Worm (Caenorhabditis elegans): Measurements from ENCODE around the gene K05F1.10.

The K05F1.10 gene

DNA sequence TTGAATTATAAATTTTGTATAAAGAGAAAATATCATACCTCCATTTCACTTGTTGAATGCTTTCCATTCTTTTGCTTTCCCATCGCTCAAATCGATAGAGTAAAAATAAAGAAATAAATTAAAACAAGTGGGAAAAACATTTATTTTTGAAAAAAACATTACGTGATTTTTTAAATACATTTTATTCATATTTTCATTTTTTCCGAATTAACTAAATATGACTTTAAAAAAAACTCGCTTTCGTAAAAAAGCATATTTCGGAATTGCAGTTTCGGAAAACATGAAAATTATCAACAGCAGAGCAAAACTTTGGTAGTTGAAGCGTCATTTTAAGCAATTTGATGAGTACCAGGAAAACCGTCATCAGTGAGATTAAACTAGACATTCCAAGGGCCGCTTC is 5.7 kb downstream of the K05F1.10 start, which contains the start of gene K05F1.8:
K05F1.8 (minus strand) TSS at position 101 of the 400 bp plus-strand sequence.
- no peak for TF ChIP-seq nhr-76 (tag; optimal IDR thresholded peaks at IDR 0.05)
- no peak for TF ChIP-seq hlh-1 (tag; optimal IDR thresholded peaks at IDR 0.05)
- no peak for TF ChIP-seq lin-13 (tag; optimal IDR thresholded peaks at IDR 0.05)
- no peak for TF ChIP-seq flh-1 (GFP tag; optimal IDR thresholded peaks at IDR 0.05)
- no peak for TF ChIP-seq sptf-1 (tag; optimal IDR thresholded peaks at IDR 0.05)
- no peak for TF ChIP-seq blmp-1 (tag; optimal IDR thresholded peaks at IDR 0.05)
- TF ChIP-seq drap-1 (GFP tag; optimal IDR thresholded peaks at IDR 0.05) = no peak
- TF ChIP-seq pha-4 (tag; optimal IDR thresholded peaks at IDR 0.05) = no peak
- TF ChIP-seq ceh-39 (tag; optimal IDR thresholded peaks at IDR 0.05) = no peak
- no peak for TF ChIP-seq mls-2 (tag; optimal IDR thresholded peaks at IDR 0.05)
- TF ChIP-seq mab-5 (tag; optimal IDR thresholded peaks at IDR 0.05) = no peak
- no peak for TF ChIP-seq elt-1 (tag; optimal IDR thresholded peaks at IDR 0.05; ENCODE audit: borderline replicate concordance, insufficient read depth)
- no peak for TF ChIP-seq zip-8 (tag; optimal IDR thresholded peaks at IDR 0.05)

ce11 chrII:5797348-5797977 is 7.8 kb downstream of the K05F1.10 start, which contains the start of the genes msp-63 and msp-142:
msp-63 (minus strand) TSS chrII:5797448.
msp-142 (plus strand) TSS chrII:5797927.
- TF ChIP-seq lin-13 (tag; optimal IDR thresholded peaks at IDR 0.05) = no peak
- TF ChIP-seq ces-1 (GFP tag; optimal IDR thresholded peaks at IDR 0.05) = no peak
- no peak for TF ChIP-seq unc-62 (GFP tag; optimal IDR thresholded peaks at IDR 0.05)

DNA sequence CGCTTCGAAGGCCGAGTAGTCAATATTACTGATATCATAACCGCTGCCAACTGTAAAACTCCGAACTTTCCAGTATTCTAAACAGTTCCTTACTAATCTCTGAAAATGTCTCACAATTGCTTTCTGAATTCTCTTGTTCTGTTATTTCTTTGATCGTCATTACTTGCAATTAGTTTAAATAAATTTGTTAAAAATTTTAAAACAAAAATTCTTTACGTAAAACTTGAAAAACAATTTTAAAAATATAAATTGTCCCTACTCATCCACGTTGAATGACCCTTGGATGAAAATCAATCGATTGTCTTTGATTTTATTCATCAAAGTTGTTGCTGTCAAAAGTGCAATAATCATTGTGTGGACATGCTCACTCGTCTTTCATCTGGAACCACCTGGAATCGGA is 11.1 kb downstream of the K05F1.10 start, which contains the start of gene acdh-8:
acdh-8 (plus strand) TSS at position 301 of the 400 bp plus-strand sequence.
- TF ChIP-seq zip-8 (tag; optimal IDR thresholded peaks at IDR 0.05) = no peak
- TF ChIP-seq lin-13 (tag; optimal IDR thresholded peaks at IDR 0.05) = no peak
- no peak for TF ChIP-seq sptf-1 (tag; optimal IDR thresholded peaks at IDR 0.05)
- TF ChIP-seq unc-120 (tag; optimal IDR thresholded peaks at IDR 0.05; ENCODE audit: poor library complexity, severe bottlenecking) = no peak
- no peak for TF ChIP-seq pha-4 (tag; optimal IDR thresholded peaks at IDR 0.05)
- TF ChIP-seq elt-1 (tag; optimal IDR thresholded peaks at IDR 0.05; ENCODE audit: borderline replicate concordance, insufficient read depth) = no peak
- no peak for TF ChIP-seq ceh-83 (GFP tag; optimal IDR thresholded peaks at IDR 0.05)
- no peak for TF ChIP-seq ceh-43 (GFP tag; optimal IDR thresholded peaks at IDR 0.05)
- no peak for TF ChIP-seq nhr-237 (tag; optimal IDR thresholded peaks at IDR 0.05)

ce11 chrII:5792490-5792889 is 12.8 kb downstream of the K05F1.10 start, which contains the start of gene K05F1.14:
K05F1.14 (minus strand) TSS chrII:5792590.
- TF ChIP-seq sptf-1 (tag; optimal IDR thresholded peaks at IDR 0.05) (no peak), nhr-237 (tag; optimal IDR thresholded peaks at IDR 0.05) (no peak), nhr-28 (tag; optimal IDR thresholded peaks at IDR 0.05) (no peak), ztf-11 (tag; optimal IDR thresholded peaks at IDR 0.05) (no peak), elt-3 (tag; optimal IDR thresholded peaks at IDR 0.05) (no peak), unc-39 (tag; optimal IDR thresholded peaks at IDR 0.05) (no peak), sem-2 (GFP tag; optimal IDR thresholded peaks at IDR 0.05) (no peak)

DNA sequence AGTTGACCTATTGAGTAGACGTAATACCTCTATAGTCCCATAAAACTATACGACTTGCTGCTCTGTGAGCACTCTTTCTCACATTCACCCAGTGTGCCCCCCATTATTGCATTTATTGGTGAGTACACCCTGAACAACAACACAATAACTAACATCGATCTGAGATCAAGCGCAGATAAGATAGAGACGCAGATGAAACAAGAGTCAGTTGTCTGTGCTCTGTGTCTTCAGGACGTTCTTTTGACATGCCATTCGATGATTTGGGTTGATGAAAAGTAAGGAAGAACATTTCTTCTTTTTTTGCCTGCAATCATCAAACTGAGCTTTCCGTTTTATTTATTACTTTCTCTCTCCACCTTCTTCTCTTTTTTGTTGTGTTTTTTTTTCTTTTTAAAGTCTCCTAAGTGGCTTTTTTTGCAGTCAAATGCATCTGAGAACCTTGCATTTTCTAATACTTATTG is 14.9 kb downstream of the K05F1.10 start, which contains the start of gene lect-2:
lect-2 (plus strand) TSS at position 411 of the 461 bp plus-strand sequence.
- TF ChIP-seq drap-1 (GFP tag; optimal IDR thresholded peaks at IDR 0.05) = no peak
- TF ChIP-seq ceh-43 (GFP tag; optimal IDR thresholded peaks at IDR 0.05) = no peak
- TF ChIP-seq nhr-12 (tag; optimal IDR thresholded peaks at IDR 0.05) = no peak
- peak; percentile 94 for TF ChIP-seq hlh-1 (tag; optimal IDR thresholded peaks at IDR 0.05)
- peak; percentile 6 for TF ChIP-seq unc-120 (tag; optimal IDR thresholded peaks at IDR 0.05; ENCODE audit: poor library complexity, severe bottlenecking)
- no peak for TF ChIP-seq lin-13 (tag; optimal IDR thresholded peaks at IDR 0.05)
- TF ChIP-seq mep-1 (tag; optimal IDR thresholded peaks at IDR 0.05) = no peak
- no peak for TF ChIP-seq flh-1 (GFP tag; optimal IDR thresholded peaks at IDR 0.05)
- no peak for TF ChIP-seq elt-3 (tag; optimal IDR thresholded peaks at IDR 0.05)
- TF ChIP-seq blmp-1 (tag; optimal IDR thresholded peaks at IDR 0.05) = no peak
- TF ChIP-seq nhr-2 (tag; optimal IDR thresholded peaks at IDR 0.05) = peak; percentile 35
- TF ChIP-seq pha-4 (tag; optimal IDR thresholded peaks at IDR 0.05) = no peak
- peak; percentile 28 for TF ChIP-seq unc-62 (GFP tag; optimal IDR thresholded peaks at IDR 0.05)
- no peak for TF ChIP-seq ceh-83 (GFP tag; optimal IDR thresholded peaks at IDR 0.05)
- peak; percentile 84 for TF ChIP-seq elt-1 (tag; optimal IDR thresholded peaks at IDR 0.05; ENCODE audit: borderline replicate concordance, insufficient read depth)
- no peak for TF ChIP-seq lsy-2 (tag; optimal IDR thresholded peaks at IDR 0.05)
- no peak for TF ChIP-seq ces-1 (GFP tag; optimal IDR thresholded peaks at IDR 0.05)

All from whole organism, mixed stage, embryonic.